Worm (Caenorhabditis elegans) whole organism, midembryonic: ENCODE measurements around the gene idpp-9.

Source experiments
- T22C8.4 ChIP-seq: fragments of 200-800 bp; sonication (Bioruptor generic); IDR thresholded peaks from 2 replicates; pipeline ENCODE4 v1.3.6; 2022; ENCODE audit warnings: missing genetic modification characterization, missing compliant biosample characterization
- cog-1 ChIP-seq: sonication (generic microtip); optimal IDR thresholded peaks from 2 replicates; lab custom pipeline; 2016; ENCODE audit warnings: missing genetic modification characterization, missing compliant biosample characterization
- flt-1 ChIP-seq: fragments of 200-800 bp; sonication (Bioruptor generic); IDR thresholded peaks from 2 replicates; pipeline ENCODE4 v1.3.6; 2022; ENCODE audit warnings: missing genetic modification characterization, missing compliant biosample characterization
- klf-2 ChIP-seq: fragments of 200-800 bp; sonication (Bioruptor generic); conservative IDR thresholded peaks from 2 replicates; pipeline ENCODE4 v1.3.6; 2022; ENCODE audit warnings: missing genetic modification reagents, missing genetic modification characterization, missing compliant biosample characterization
- med-1 ChIP-seq: sonication (generic microtip); optimal IDR thresholded peaks from 2 replicates; lab custom pipeline; 2017; ENCODE audit warnings: missing genetic modification characterization, mild to moderate bottlenecking, missing compliant biosample characterization, antibody characterized with exemption, missing genetic modification reagents; ENCODE audit not compliant: insufficient read depth
- ref-1 ChIP-seq: fragments of 200-800 bp; sonication (Bioruptor generic); conservative IDR thresholded peaks from 2 replicates; pipeline ENCODE4 v1.3.6; 2022; ENCODE audit warnings: missing genetic modification reagents, missing genetic modification characterization, missing compliant biosample characterization
- tab-1 ChIP-seq: fragments of 200-800 bp; sonication (Bioruptor generic); IDR thresholded peaks from 2 replicates; pipeline ENCODE4 v1.3.6; 2022; ENCODE audit warnings: missing genetic modification characterization, missing compliant biosample characterization
- ztf-23 ChIP-seq: fragments of 200-800 bp; sonication (Bioruptor generic); IDR thresholded peaks from 2 replicates; pipeline ENCODE4 v1.3.6; 2022; ENCODE audit warnings: missing genetic modification reagents, missing genetic modification characterization, missing compliant biosample characterization
- ztf-29 ChIP-seq: fragments of 200-800 bp; sonication (Bioruptor generic); IDR thresholded peaks from 2 replicates; pipeline ENCODE4 v1.3.6; 2022; ENCODE audit warnings: missing genetic modification reagents, missing genetic modification characterization, missing compliant biosample characterization

idpp-9 gene

DNA sequence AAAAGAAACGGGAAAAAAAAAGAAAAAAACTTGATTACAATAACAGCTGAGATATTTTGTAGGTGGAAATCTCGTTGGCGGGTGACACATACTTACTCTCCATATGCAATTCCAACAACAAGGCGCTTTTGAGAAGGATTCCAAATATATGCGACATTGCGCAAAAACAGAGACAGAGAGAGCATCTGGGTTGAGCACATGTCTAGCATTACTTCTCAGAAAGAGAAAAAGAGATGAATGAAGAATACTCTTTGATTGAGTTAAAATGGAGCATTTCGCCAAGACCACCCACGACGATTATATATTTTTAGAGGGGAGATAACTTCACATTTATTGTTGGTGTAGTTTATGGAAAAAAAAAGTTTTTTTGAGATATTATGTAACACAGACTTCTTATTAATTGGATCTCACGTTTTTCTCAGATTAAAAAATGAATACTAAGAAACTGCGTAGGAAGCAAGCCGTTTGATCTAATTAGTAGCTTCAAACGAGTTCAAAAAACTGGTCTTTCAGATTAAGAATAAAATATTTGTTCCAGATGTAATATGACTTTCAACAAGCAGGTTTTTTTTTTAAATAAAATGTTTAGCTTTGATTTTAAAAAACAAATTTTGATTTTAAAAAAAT lies 29.4 kb upstream of the idpp-9 start:
- TF ChIP-seq ref-1 (GFP tag; lab: Robert Waterston, UW) (no peak), cog-1 (tag; lab: Kevin White, UChicago) (no peak), T22C8.4 (no peak), ztf-23 (GFP tag; lab: Robert Waterston, UW) (no peak), flt-1 (no peak), ztf-29 (GFP tag; lab: Robert Waterston, UW) (no peak), med-1 (GFP tag; lab: Kevin White, UChicago) (no peak), tab-1 (no peak), klf-2 (no peak)

ce11 chrX:3944073-3944472 lies 28.4 kb upstream of the idpp-9 start:
- no peak for TF ChIP-seq med-1 (GFP tag; lab: Kevin White, UChicago)
- TF ChIP-seq flt-1 = no peak
- no peak for TF ChIP-seq ztf-29 (GFP tag; lab: Robert Waterston, UW)
- no peak for TF ChIP-seq ref-1 (GFP tag; lab: Robert Waterston, UW)
- TF ChIP-seq ztf-23 (GFP tag; lab: Robert Waterston, UW) = no peak
- TF ChIP-seq klf-2 = no peak
- no peak for TF ChIP-seq cog-1 (tag; lab: Kevin White, UChicago)
- TF ChIP-seq T22C8.4 = no peak
- no peak for TF ChIP-seq tab-1

DNA sequence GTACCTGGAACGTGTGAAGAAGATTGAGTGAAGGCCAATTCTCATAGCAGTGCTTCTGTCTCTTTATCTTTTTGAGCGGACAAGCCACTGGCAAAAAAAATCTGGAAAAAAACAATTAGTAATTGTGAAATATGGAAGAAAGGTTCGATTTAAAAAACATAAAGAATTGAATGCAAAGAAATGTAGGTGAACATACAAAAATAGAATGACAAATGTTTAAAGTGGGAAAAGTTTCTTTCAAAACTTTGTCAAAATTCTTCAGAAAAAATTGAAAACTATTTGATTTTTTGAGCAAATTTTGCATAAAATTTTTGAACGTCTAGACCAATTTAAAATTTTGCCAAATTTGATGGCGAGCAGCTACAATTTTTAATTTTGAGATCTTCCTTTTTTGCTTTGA lies 27.6 kb upstream of the idpp-9 start, which contains the start of gene ptp-4A2:
TSS of gene ptp-4A2 (minus strand) at position 101 of the 400 bp plus-strand sequence.
- no peak for TF ChIP-seq T22C8.4
- no peak for TF ChIP-seq ztf-29 (GFP tag; lab: Robert Waterston, UW)
- no peak for TF ChIP-seq klf-2
- TF ChIP-seq tab-1 = no peak
- no peak for TF ChIP-seq ref-1 (GFP tag; lab: Robert Waterston, UW)
- no peak for TF ChIP-seq ztf-23 (GFP tag; lab: Robert Waterston, UW)
- no peak for TF ChIP-seq flt-1
- no peak for TF ChIP-seq cog-1 (tag; lab: Kevin White, UChicago)
- no peak for TF ChIP-seq med-1 (GFP tag; lab: Kevin White, UChicago)

- TF ChIP-seq cog-1 (tag; lab: Kevin White, UChicago) (no peak), ztf-23 (GFP tag; lab: Robert Waterston, UW) (no peak), ref-1 (GFP tag; lab: Robert Waterston, UW) (no peak), flt-1 (no peak)
Measured at ce11 chrX:3942267-3942666, 26.6 kb upstream of the idpp-9 start, which contains the start of gene T19D2.13. Gene T19D2.13, minus strand, starts transcription at chrX:3942367.

DNA sequence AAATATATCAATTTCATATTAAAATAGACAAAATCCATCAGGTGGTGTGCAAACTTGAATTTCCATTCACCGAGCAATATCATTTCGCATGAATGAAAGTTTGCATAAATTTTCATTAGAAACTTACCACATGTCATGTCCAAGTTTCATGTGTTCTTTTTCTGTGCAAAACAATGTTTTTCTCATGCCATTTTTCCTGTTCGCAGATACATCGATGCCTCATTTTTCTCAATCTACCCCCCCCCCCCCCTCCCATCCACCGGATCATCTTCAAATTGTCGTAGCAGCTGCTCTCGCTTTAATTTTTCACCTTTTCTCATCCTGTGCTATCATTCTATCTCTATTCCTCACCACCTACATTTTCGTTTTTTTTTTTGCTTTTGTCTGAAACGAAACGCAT lies 23.3 kb upstream of the idpp-9 start, which contains the start of gene T19D2.3:
TSS of gene T19D2.3 (plus strand) at position 301 of the 400 bp plus-strand sequence.
- no peak for TF ChIP-seq cog-1 (tag; lab: Kevin White, UChicago)
- no peak for TF ChIP-seq ref-1 (GFP tag; lab: Robert Waterston, UW)

ce11 chrX:3937884-3938283 lies 22.2 kb upstream of the idpp-9 start:
- TF ChIP-seq med-1 (GFP tag; lab: Kevin White, UChicago) = no peak
- no peak for TF ChIP-seq T22C8.4
- no peak for TF ChIP-seq tab-1
- TF ChIP-seq ref-1 (GFP tag; lab: Robert Waterston, UW) = no peak
- TF ChIP-seq cog-1 (tag; lab: Kevin White, UChicago) = no peak
- TF ChIP-seq flt-1 = no peak
- no peak for TF ChIP-seq klf-2
- TF ChIP-seq ztf-29 (GFP tag; lab: Robert Waterston, UW) = no peak
- TF ChIP-seq ztf-23 (GFP tag; lab: Robert Waterston, UW) = no peak

DNA sequence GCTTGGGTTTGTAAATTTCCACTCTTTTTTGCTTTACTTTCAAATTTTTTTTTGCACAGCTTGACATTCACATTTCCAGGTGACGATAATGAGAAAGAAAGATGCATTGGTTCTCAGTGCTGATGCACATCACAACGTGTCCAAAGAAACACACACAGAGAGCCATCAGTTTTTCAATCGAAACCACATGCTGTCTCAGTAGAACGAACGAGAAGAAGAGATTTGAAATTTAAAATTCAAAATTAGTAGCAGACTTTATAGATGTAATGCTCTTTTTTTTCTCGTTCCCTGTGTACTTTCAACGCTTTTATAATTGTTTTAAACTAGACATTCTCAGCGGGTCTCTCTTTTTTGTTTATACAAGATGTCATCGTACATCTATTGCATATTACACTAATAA lies 21.8 kb upstream of the idpp-9 start:
- TF ChIP-seq T22C8.4 = no peak
- no peak for TF ChIP-seq med-1 (GFP tag; lab: Kevin White, UChicago)
- no peak for TF ChIP-seq flt-1
- no peak for TF ChIP-seq ztf-23 (GFP tag; lab: Robert Waterston, UW)
- no peak for TF ChIP-seq klf-2
- no peak for TF ChIP-seq ztf-29 (GFP tag; lab: Robert Waterston, UW)
- TF ChIP-seq cog-1 (tag; lab: Kevin White, UChicago) = no peak
- TF ChIP-seq tab-1 = no peak
- no peak for TF ChIP-seq ref-1 (GFP tag; lab: Robert Waterston, UW)

DNA sequence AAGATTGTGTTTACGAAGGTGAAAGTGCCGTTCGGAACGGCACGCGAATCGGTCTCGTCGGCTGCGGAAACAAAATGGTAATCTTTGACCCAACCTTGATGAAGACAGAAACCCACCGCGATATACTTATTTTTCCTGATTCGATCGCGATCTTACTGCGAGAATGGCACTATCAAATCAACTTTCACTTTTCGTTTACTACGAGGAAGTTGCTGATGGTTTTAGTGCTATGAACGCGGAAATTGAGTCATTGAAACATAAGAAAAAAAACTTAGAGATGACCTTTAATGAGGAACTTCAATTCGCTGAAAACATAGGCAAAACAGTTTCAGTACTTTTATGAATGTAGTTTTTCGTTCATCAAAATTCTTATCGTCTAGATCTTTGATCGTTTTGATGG lies 17.0 kb upstream of the idpp-9 start:
- no peak for TF ChIP-seq ref-1 (GFP tag; lab: Robert Waterston, UW)
- no peak for TF ChIP-seq cog-1 (tag; lab: Kevin White, UChicago)
- no peak for TF ChIP-seq tab-1
- TF ChIP-seq T22C8.4 = no peak
- no peak for TF ChIP-seq ztf-29 (GFP tag; lab: Robert Waterston, UW)
- no peak for TF ChIP-seq flt-1

ce11 chrX:3931350-3931749 lies 15.7 kb upstream of the idpp-9 start, which contains the start of gene adt-3:
Gene adt-3, plus strand, starts transcription at chrX:3931650.
- no peak for TF ChIP-seq tab-1
- TF ChIP-seq cog-1 (tag; lab: Kevin White, UChicago) = no peak
- no peak for TF ChIP-seq ztf-29 (GFP tag; lab: Robert Waterston, UW)
- no peak for TF ChIP-seq ztf-23 (GFP tag; lab: Robert Waterston, UW)
- no peak for TF ChIP-seq klf-2
- TF ChIP-seq ref-1 (GFP tag; lab: Robert Waterston, UW) = no peak
- no peak for TF ChIP-seq flt-1
- no peak for TF ChIP-seq T22C8.4
- TF ChIP-seq med-1 (GFP tag; lab: Kevin White, UChicago) = no peak

ce11 chrX:3925776-3926175 lies 10.1 kb upstream of the idpp-9 start, which contains the start of gene T22B2.1:
Gene T22B2.1, plus strand, starts transcription at chrX:3926076.
- TF ChIP-seq cog-1 (tag; lab: Kevin White, UChicago) (no peak), ref-1 (GFP tag; lab: Robert Waterston, UW) (no peak), ztf-29 (GFP tag; lab: Robert Waterston, UW) (no peak), ztf-23 (GFP tag; lab: Robert Waterston, UW) (no peak), med-1 (GFP tag; lab: Kevin White, UChicago) (no peak), flt-1 (no peak), T22C8.4 (no peak), klf-2 (no peak), tab-1 (no peak)
